Worm (Caenorhabditis elegans): Measurements from ENCODE around the gene Y39A1A.18.

Y39A1A.18 gene

ce11 chrIII:10642781-10643180 is 51.5 kb downstream of the Y39A1A.18 start, which contains the start of the genes dhs-11 and orc-1 (continued):
- TF ChIP-seq mxl-1 (tag; optimal IDR thresholded peaks at IDR 0.05) (no peak), lsl-1 (GFP tag; optimal IDR thresholded peaks at IDR 0.05) (peak; percentile 90), rpc-1 (optimal IDR thresholded peaks at IDR 0.05) (no peak), rpc-1 (tag; optimal IDR thresholded peaks at IDR 0.05) (no peak), nhr-80 (tag; optimal IDR thresholded peaks at IDR 0.05) (no peak), aptf-2 (GFP tag; conservative IDR thresholded peaks at IDR 0.05) (0 out of 2 replicates have a peak, but pooled peaks have one; percentile 44), zim-3 (tag; optimal IDR thresholded peaks at IDR 0.05) (no peak), ztf-6 (GFP tag; IDR thresholded peaks at IDR 0.05) (no peak), let-526 (GFP tag; IDR thresholded peaks at IDR 0.05) (no peak), K11D2.4 (GFP tag; IDR thresholded peaks at IDR 0.05) (no peak), ama-1 (optimal IDR thresholded peaks at IDR 0.05) (no peak), ama-1 (GFP tag; optimal IDR thresholded peaks at IDR 0.05) (no peak), Y53G8AR.9 (GFP tag; conservative IDR thresholded peaks at IDR 0.05) (no peak), unc-62 (GFP tag; optimal IDR thresholded peaks at IDR 0.05) (no peak), tbx-9 (tag; optimal IDR thresholded peaks at IDR 0.05; ENCODE audit: borderline replicate concordance) (no peak), K12H6.12 (tag; optimal IDR thresholded peaks at IDR 0.05) (no peak), F57C9.4 (tag; optimal IDR thresholded peaks at IDR 0.05) (no peak), gei-17 (GFP tag; optimal IDR thresholded peaks at IDR 0.05) (no peak), lin-26 (GFP tag; IDR thresholded peaks at IDR 0.05) (no peak), Y95B8A.8 (GFP tag; IDR thresholded peaks at IDR 0.05) (no peak), repo-1 (tag; optimal IDR thresholded peaks at IDR 0.05) (no peak), atf-7 (tag; optimal IDR thresholded peaks at IDR 0.05) (no peak), bed-1 (GFP tag; IDR thresholded peaks at IDR 0.05) (no peak), ZK185.1 (tag; optimal IDR thresholded peaks at IDR 0.05; ENCODE audit: poor library complexity, severe bottlenecking) (no peak), fkh-3 (tag; optimal IDR thresholded peaks at IDR 0.05) (no peak), chd-7 (tag; optimal IDR thresholded peaks at IDR 0.05) (no peak), F52B5.7 (tag; optimal IDR thresholded peaks at IDR 0.05) (no peak), egl-18 (GFP tag; IDR thresholded peaks at IDR 0.05) (no peak), ceh-58 (GFP tag; IDR thresholded peaks at IDR 0.05) (no peak), B0336.3 (GFP tag; IDR thresholded peaks at IDR 0.05) (no peak), nfyb-1 (GFP tag; IDR thresholded peaks at IDR 0.05) (no peak), attf-5 (GFP tag; optimal IDR thresholded peaks at IDR 0.05) (peak; percentile 41), snpc-3.4 (tag; optimal IDR thresholded peaks at IDR 0.05) (peak; percentile 42), Y56A3A.18 (GFP tag; IDR thresholded peaks at IDR 0.05) (no peak), nhr-120 (GFP tag; IDR thresholded peaks at IDR 0.05) (no peak), hlh-26 (GFP tag; conservative IDR thresholded peaks at IDR 0.05) (no peak), aptf-3 (GFP tag; IDR thresholded peaks at IDR 0.05) (no peak), lin-35 (GFP tag; optimal IDR thresholded peaks at IDR 0.05) (peak in 2 of 3 experiments; percentile 20 to 48), ceh-27 (GFP tag; optimal IDR thresholded peaks at IDR 0.05) (no peak), ccch-3 (GFP tag; optimal IDR thresholded peaks at IDR 0.05) (no peak), egrh-3 (GFP tag; IDR thresholded peaks at IDR 0.05) (no peak), rcor-1 (GFP tag; IDR thresholded peaks at IDR 0.05) (peak; percentile 55), sdz-38 (tag; optimal IDR thresholded peaks at IDR 0.05) (no peak), Y67H2A.10 (GFP tag; conservative IDR thresholded peaks at IDR 0.05) (no peak), madf-3 (GFP tag; IDR thresholded peaks at IDR 0.05) (no peak), Y79H2A.3 (GFP tag; conservative IDR thresholded peaks at IDR 0.05) (no peak), somi-1 (GFP tag; optimal IDR thresholded peaks at IDR 0.05) (no peak), nhr-179 (tag; optimal IDR thresholded peaks at IDR 0.05) (no peak), egl-44 (GFP tag; IDR thresholded peaks at IDR 0.05) (no peak), F37B4.10 (GFP tag; IDR thresholded peaks at IDR 0.05) (no peak), efl-1 (GFP tag; optimal IDR thresholded peaks at IDR 0.05) (peak; percentile 89), B0035.1 (tag; optimal IDR thresholded peaks at IDR 0.05) (no peak)
